Worm (Caenorhabditis elegans) whole organism, L3 larva: ENCODE data around the gene Y39B6A.42.
"Not testable (repeated sequence)": the region's sequence is repeated elsewhere in the genome, so short reads cannot be mapped to it uniquely, and the experiment has no call there.

Source experiments
- ZK546.5 ChIP-seq: sonication (generic microtip); optimal IDR thresholded peaks from 2 replicates; lab custom pipeline; 2017; ENCODE audit warnings: missing biosample characterization, missing genetic modification characterization
- ama-1 ChIP-seq: fragments of 150-350 bp; optimal IDR thresholded peaks from 2 replicates; lab custom pipeline; 2018
- ceh-16 ChIP-seq: sonication (generic microtip); optimal IDR thresholded peaks from 2 replicates; lab custom pipeline; 2017; ENCODE audit warnings: missing biosample characterization, missing genetic modification characterization
- ceh-28 ChIP-seq: fragments of 150-350 bp; optimal IDR thresholded peaks from 2 replicates; lab custom pipeline; 2014; ENCODE audit warnings: missing biosample characterization, missing genetic modification reagents, missing genetic modification characterization
- ceh-9 ChIP-seq: sonication (generic microtip); optimal IDR thresholded peaks from 2 replicates; lab custom pipeline; 2018; ENCODE audit warnings: missing biosample characterization, missing genetic modification characterization
- egl-27 ChIP-seq: sonication (generic microtip); optimal IDR thresholded peaks from 4 replicates; lab custom pipeline; 2017; ENCODE audit warnings: missing biosample characterization, missing genetic modification reagents, missing genetic modification characterization
- egl-5 ChIP-seq: fragments of 150-350 bp; optimal IDR thresholded peaks from 2 replicates; lab custom pipeline; 2017; ENCODE audit warnings: missing biosample characterization, missing genetic modification reagents, missing genetic modification characterization, inconsistent platforms
- elt-1 ChIP-seq: fragments of 150-350 bp; optimal IDR thresholded peaks from 2 replicates; lab custom pipeline; 2014; ENCODE audit warnings: missing biosample characterization, missing genetic modification characterization
- elt-2 ChIP-seq: sonication (generic microtip); optimal IDR thresholded peaks from 2 replicates; lab custom pipeline; 2016; ENCODE audit warnings: missing genetic modification reagents, mild to moderate bottlenecking, missing genetic modification characterization, missing compliant biosample characterization
- elt-3 ChIP-seq, 3 experiments: fragments of 150-350 bp in 1 of 3; sonication (generic microtip) in 2 of 3; optimal IDR thresholded peaks; 2 replicates in 2 of 3; 4 replicates in 1 of 3; lab custom pipeline; 2014 to 2017; ENCODE audit warnings: missing biosample characterization in 3 of 3, missing genetic modification characterization in 3 of 3
- eor-1 ChIP-seq, 2 experiments: fragments of 150-350 bp; optimal IDR thresholded peaks; 2 replicates each; lab custom pipeline; 2014 to 2018; ENCODE audit warnings: missing biosample characterization in 2 of 2, missing genetic modification characterization in 2 of 2
- fkh-2 ChIP-seq: fragments of 150-350 bp; optimal IDR thresholded peaks from 2 replicates; lab custom pipeline; 2014; ENCODE audit warnings: missing biosample characterization, missing genetic modification reagents, missing genetic modification characterization
- fos-1 ChIP-seq: fragments of 150-350 bp; optimal IDR thresholded peaks from 2 replicates; lab custom pipeline; 2014; ENCODE audit warnings: missing biosample characterization, missing genetic modification characterization
- hmg-11 ChIP-seq: sonication (generic microtip); optimal IDR thresholded peaks from 2 replicates; lab custom pipeline; 2016; ENCODE audit warnings: missing genetic modification characterization, missing compliant biosample characterization
- jun-1 ChIP-seq: fragments of 150-350 bp; optimal IDR thresholded peaks from 2 replicates; lab custom pipeline; 2014; ENCODE audit warnings: missing biosample characterization, missing genetic modification reagents, missing genetic modification characterization
- lin-39 ChIP-seq: fragments of 150-350 bp; optimal IDR thresholded peaks from 2 replicates; lab custom pipeline; 2018; ENCODE audit warnings: missing biosample characterization, missing genetic modification reagents, missing genetic modification characterization
- lsy-12 ChIP-seq: sonication (generic microtip); optimal IDR thresholded peaks from 2 replicates; lab custom pipeline; 2016; ENCODE audit warnings: mild to moderate bottlenecking, missing genetic modification characterization, missing compliant biosample characterization
- mdl-1 ChIP-seq: fragments of 150-350 bp; optimal IDR thresholded peaks from 2 replicates; lab custom pipeline; 2014; ENCODE audit warnings: missing biosample characterization, missing genetic modification characterization
- mml-1 ChIP-seq: fragments of 150-350 bp; sonication (generic microtip); optimal IDR thresholded peaks from 3 replicates; lab custom pipeline; 2014; ENCODE audit warnings: missing biosample characterization, missing genetic modification characterization
- nfya-1 ChIP-seq: sonication (generic microtip); optimal IDR thresholded peaks from 2 replicates; lab custom pipeline; 2017; ENCODE audit warnings: missing genetic modification characterization, mild to moderate bottlenecking, missing compliant biosample characterization, antibody characterized with exemption, moderate library complexity; ENCODE audit not compliant: insufficient read depth
- nhr-12 ChIP-seq: fragments of 150-350 bp; optimal IDR thresholded peaks from 2 replicates; lab custom pipeline; 2014; ENCODE audit warnings: missing biosample characterization, missing genetic modification characterization
- nhr-25 ChIP-seq: sonication (generic microtip); optimal IDR thresholded peaks from 2 replicates; lab custom pipeline; 2017; ENCODE audit warnings: missing biosample characterization, missing genetic modification characterization
- nhr-67 ChIP-seq: fragments of 150-350 bp; optimal IDR thresholded peaks from 2 replicates; lab custom pipeline; 2014; ENCODE audit warnings: missing biosample characterization, missing genetic modification characterization
- nhr-76 ChIP-seq: fragments of 150-350 bp; sonication (generic microtip); optimal IDR thresholded peaks from 5 replicates; lab custom pipeline; 2014; ENCODE audit warnings: missing biosample characterization, missing genetic modification characterization
- nhr-77 ChIP-seq: fragments of 150-350 bp; optimal IDR thresholded peaks from 2 replicates; lab custom pipeline; 2014; ENCODE audit warnings: missing biosample characterization, missing genetic modification characterization
- pqm-1 ChIP-seq: fragments of 150-350 bp; optimal IDR thresholded peaks from 2 replicates; lab custom pipeline; 2017; ENCODE audit warnings: missing biosample characterization, missing genetic modification characterization, inconsistent platforms
- skn-1 ChIP-seq: fragments of 150-350 bp; optimal IDR thresholded peaks from 2 replicates; lab custom pipeline; 2014; ENCODE audit warnings: missing biosample characterization, missing genetic modification characterization
- snpc-4 ChIP-seq: fragments of 150-350 bp; optimal IDR thresholded peaks from 2 replicates; lab custom pipeline; 2014; ENCODE audit warnings: missing biosample characterization, missing genetic modification characterization
- unc-39 ChIP-seq: sonication (generic microtip); optimal IDR thresholded peaks from 4 replicates; lab custom pipeline; 2017; ENCODE audit warnings: missing biosample characterization, missing genetic modification characterization
- zag-1 ChIP-seq: fragments of 150-350 bp; optimal IDR thresholded peaks from 2 replicates; lab custom pipeline; 2014; ENCODE audit warnings: missing biosample characterization, missing genetic modification characterization
- ztf-4 ChIP-seq: fragments of 150-350 bp; optimal IDR thresholded peaks from 2 replicates; lab custom pipeline; 2014; ENCODE audit warnings: missing biosample characterization, missing genetic modification characterization

Y39B6A.42 gene

DNA sequence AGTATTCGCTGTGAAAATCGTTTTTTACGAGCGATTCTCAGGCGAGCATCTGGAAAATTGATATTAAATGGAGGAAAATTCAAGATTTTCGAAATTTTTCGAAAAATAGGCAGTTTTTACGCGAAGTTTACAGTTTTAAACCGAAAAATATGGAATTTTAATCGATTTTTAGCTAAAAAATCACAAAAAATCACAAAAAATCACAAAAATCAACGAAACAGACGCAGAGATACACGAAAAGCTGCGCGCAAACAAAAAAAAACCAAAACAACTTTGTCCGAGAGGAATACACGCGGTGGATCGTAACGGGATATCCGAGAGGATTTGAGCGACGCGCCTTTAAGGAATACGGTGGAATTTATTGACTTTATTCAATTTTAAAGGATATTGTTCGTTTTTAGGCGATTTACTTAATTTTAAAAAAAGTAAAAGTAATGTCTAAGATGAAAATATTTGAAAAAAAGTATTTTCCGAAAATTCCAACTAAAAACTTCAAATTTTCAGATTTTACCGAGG lies at the start of gene Y39B6A.42:
TSS of gene Y39B6A.42 (minus strand) at position 51 of the 516 bp plus-strand sequence.
- TF ChIP-seq jun-1 (tag; lab: Kevin White, UChicago) (no peak), hmg-11 (tag; lab: Kevin White, UChicago) (no peak), lin-39 (tag; lab: Kevin White, UChicago) (no peak), eor-1 (tag; optimal IDR thresholded peaks at IDR 0.05; lab: Kevin White, UChicago) (no peak), nhr-25 (tag; lab: Kevin White, UChicago) (no peak), ceh-16 (tag; lab: Kevin White, UChicago) (no peak), nhr-67 (tag; lab: Kevin White, UChicago) (no peak), nhr-77 (tag; lab: Kevin White, UChicago) (no peak), lsy-12 (no peak), nfya-1 (tag; lab: Kevin White, UChicago) (no peak), unc-39 (tag; lab: Kevin White, UChicago) (no peak), zag-1 (tag; lab: Kevin White, UChicago) (no peak), fkh-2 (tag; lab: Kevin White, UChicago) (no peak), egl-27 (tag; lab: Kevin White, UChicago) (no peak), elt-1 (tag; lab: Kevin White, UChicago) (no peak), nhr-76 (tag; lab: Kevin White, UChicago) (no peak), nhr-12 (no peak), egl-5 (no peak), snpc-4 (tag; lab: Kevin White, UChicago) (no peak), pqm-1 (tag; lab: Kevin White, UChicago) (no peak)

- TF ChIP-seq nhr-67 (tag; lab: Kevin White, UChicago) (no peak), elt-2 (tag; lab: Kevin White, UChicago) (no peak), ZK546.5 (tag; lab: Kevin White, UChicago) (no peak), fos-1 (no peak), lsy-12 (no peak), mml-1 (tag; lab: Kevin White, UChicago) (no peak), ceh-28 (tag; lab: Kevin White, UChicago) (peak; percentile 85)
These were observed 49.8 kb upstream of the Y39B6A.42 start for ce11 chrV:19019239-19019638.

DNA sequence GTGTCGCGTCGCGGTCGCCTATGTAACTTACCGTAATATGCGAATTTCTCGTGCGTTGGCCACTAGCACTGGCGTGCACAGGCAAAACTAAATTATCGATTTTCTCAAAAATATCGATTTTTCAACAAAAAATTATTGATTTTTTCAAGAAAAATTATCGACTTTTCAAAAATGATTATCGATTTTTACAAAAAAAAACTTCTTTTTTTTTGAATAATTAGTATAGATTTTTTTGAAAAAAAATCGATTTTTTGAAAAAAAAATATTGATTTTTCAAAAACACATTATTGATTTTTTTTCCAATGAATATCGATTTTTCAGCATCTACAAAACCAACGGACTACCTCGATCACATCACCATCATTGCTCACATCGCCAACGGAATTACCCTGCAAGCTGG lies 45.5 kb upstream of the Y39B6A.42 start:
- peak; percentile 70 for TF ChIP-seq ceh-28 (tag; lab: Kevin White, UChicago)

DNA sequence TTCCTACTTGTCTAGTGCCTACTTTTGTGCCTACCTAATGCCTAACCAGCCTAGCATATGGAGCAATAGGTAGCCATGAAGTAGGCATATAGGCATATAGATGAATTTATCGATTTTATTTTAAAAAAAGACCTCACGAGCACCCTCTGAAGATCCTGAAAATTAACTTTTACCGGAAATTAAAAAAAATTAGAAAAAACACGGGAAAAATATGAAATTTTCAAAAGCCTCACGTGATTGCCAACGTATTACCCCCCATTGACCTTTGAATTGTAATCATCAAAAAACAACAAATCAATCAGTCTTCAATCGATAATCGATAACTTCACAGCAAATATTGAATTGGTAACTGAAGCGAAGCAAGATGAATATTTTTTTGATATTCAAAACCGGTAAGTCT lies 44.8 kb upstream of the Y39B6A.42 start, which contains the start of gene Y39B6A.30:
TSS of gene Y39B6A.30 (plus strand) at position 301 of the 400 bp plus-strand sequence.
- TF ChIP-seq nfya-1, pqm-1, ceh-28 (tag; lab: Kevin White, UChicago): not testable (repeated sequence)
- TF ChIP-seq, all 47 proteins: peak for 0; not testable (repeated sequence) for 47

DNA sequence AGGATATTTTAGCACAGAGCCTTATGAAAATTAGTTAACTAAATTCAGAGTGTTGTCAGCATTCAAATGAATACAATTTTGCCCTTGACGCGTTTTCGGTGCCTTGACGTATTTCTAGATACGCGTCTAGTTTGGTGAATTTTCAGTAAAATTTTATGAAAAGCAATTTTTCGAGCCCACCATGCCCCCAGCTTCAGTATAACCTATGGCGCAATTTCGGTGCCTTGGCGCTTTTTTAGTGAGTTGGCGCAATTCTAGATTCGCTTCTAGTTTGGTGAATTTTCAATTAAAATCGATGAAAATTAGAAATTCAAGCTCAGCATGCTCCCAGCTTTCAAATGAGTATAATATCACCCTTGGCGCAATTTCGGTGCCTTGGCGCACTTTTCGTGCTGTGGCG lies 43.8 kb upstream of the Y39B6A.42 start:
- TF ChIP-seq egl-5 = no peak
- TF ChIP-seq elt-2 (tag; lab: Kevin White, UChicago) = no peak
- TF ChIP-seq elt-1 (tag; lab: Kevin White, UChicago) = no peak
- no peak for TF ChIP-seq zag-1 (tag; lab: Kevin White, UChicago)
- TF ChIP-seq ceh-16 (tag; lab: Kevin White, UChicago) = no peak
- no peak for TF ChIP-seq pqm-1 (tag; lab: Kevin White, UChicago)
- TF ChIP-seq ama-1 (lab: Kevin White, UChicago) = no peak
- TF ChIP-seq skn-1 (tag; lab: Kevin White, UChicago) = no peak
- TF ChIP-seq snpc-4 (tag; lab: Kevin White, UChicago) = no peak
- no peak for TF ChIP-seq ZK546.5 (tag; lab: Kevin White, UChicago)
- no peak for TF ChIP-seq hmg-11 (tag; lab: Kevin White, UChicago)
- TF ChIP-seq ztf-4 = no peak
- no peak for TF ChIP-seq nfya-1 (tag; lab: Kevin White, UChicago)
- no peak for TF ChIP-seq elt-3 (tag; optimal IDR thresholded peaks at IDR 0.05; lab: Kevin White, UChicago)
- no peak for TF ChIP-seq mdl-1 (tag; lab: Kevin White, UChicago)
- no peak for TF ChIP-seq mml-1 (tag; lab: Kevin White, UChicago)

ce11 chrV:19010405-19010804 lies 41.0 kb upstream of the Y39B6A.42 start:
- TF ChIP-seq ceh-9 (tag; lab: Kevin White, UChicago) (no peak), ceh-28 (tag; lab: Kevin White, UChicago) (peak; percentile 92)
